Worm (Caenorhabditis elegans): ENCODE results near the gene immt-2.

- TF ChIP-seq nhr-179 (tag; optimal IDR thresholded peaks at IDR 0.05) (no peak), ztf-6 (GFP tag; IDR thresholded peaks at IDR 0.05) (no peak), unc-62 (GFP tag; optimal IDR thresholded peaks at IDR 0.05) (no peak), hsf-1 (GFP tag; IDR thresholded peaks at IDR 0.05) (no peak)
Observed at ce11 chrV:16812371-16812770, 23.3 kb downstream of the immt-2 start.
